Worm (Caenorhabditis elegans): Measurements from ENCODE around the gene ifb-2.

The ifb-2 gene

DNA sequence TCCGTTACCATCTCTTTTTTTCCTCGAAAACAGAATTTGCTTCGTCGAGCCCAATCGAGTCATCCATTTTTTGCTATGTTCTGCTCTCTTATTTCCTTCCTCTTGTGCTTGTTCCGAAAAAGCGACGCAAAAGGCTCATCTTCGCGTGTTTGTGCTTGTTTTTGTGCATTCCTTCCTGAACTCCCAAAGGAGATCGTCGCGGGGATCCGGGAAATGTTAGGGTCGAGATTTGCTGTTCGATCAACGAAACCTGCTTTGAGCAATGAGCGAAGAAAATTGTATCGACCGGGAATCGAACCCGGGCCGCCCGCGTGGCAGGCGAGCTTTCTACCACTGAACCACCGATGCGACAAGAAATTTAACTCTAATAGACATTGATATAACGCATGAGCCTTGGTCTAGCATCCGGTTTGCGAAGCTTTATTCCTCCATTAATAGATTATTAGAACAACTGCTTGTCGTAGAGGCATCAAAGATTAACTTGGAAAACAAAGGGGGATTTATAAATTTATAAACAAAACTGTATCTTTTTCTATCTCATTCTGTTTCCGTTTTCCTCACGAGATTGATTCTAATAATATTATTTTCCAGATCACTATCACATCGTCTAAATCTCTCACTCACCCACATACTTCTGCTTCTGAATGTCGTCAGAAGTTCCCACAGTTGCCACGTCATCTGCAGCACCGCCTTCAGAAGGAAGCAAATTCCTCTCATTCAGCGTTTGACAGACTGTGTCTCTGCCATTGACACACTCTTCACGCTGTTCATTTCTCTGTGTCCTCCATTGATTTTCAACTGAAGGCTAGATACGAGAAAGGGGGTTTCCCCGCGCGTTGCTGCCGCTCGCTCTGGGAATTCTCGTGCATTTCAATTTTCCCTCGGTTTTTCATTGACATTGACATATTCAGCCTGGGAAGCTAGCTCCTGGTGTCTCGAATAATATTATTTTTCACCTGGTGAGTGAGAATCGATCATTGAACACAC is 32.2 kb downstream of the ifb-2 start, which contains the start of gene K05F1.6 (continued):
- TF ChIP-seq fkh-4 (tag; optimal IDR thresholded peaks at IDR 0.05; ENCODE audit: borderline replicate concordance) (no peak), lin-35 (GFP tag; optimal IDR thresholded peaks at IDR 0.05) (peak; percentile 6 to 44), nhr-77 (tag; optimal IDR thresholded peaks at IDR 0.05) (no peak), tlp-1 (tag; optimal IDR thresholded peaks at IDR 0.05) (no peak), snu-23 (GFP tag; optimal IDR thresholded peaks at IDR 0.05) (peak; percentile 20), nhr-237 (tag; optimal IDR thresholded peaks at IDR 0.05) (no peak), tbx-2 (tag; optimal IDR thresholded peaks at IDR 0.05) (peak; percentile 18), ceh-82 (tag; optimal IDR thresholded peaks at IDR 0.05) (peak in 2 of 3 experiments; percentile 32), egl-27 (tag; optimal IDR thresholded peaks at IDR 0.05) (no peak), fkh-8 (tag; optimal IDR thresholded peaks at IDR 0.05) (peak; percentile 41), unc-62 (GFP tag; optimal IDR thresholded peaks at IDR 0.05) (no peak), xbp-1 (tag; optimal IDR thresholded peaks at IDR 0.05) (peak; percentile 39), unc-30 (tag; optimal IDR thresholded peaks at IDR 0.05) (no peak), unc-130 (tag; optimal IDR thresholded peaks at IDR 0.05) (peak; percentile 52), nhr-90 (tag; optimal IDR thresholded peaks at IDR 0.05; ENCODE audit: poor library complexity) (peak; percentile 65), skn-1 (tag; optimal IDR thresholded peaks at IDR 0.05) (peak; percentile 11), nhr-28 (tag; optimal IDR thresholded peaks at IDR 0.05) (no peak), blmp-1 (tag; optimal IDR thresholded peaks at IDR 0.05) (no peak), unc-98 (GFP tag; IDR thresholded peaks at IDR 0.05) (0 out of 2 replicates have a peak, but pooled peaks have one; percentile 53)

DNA sequence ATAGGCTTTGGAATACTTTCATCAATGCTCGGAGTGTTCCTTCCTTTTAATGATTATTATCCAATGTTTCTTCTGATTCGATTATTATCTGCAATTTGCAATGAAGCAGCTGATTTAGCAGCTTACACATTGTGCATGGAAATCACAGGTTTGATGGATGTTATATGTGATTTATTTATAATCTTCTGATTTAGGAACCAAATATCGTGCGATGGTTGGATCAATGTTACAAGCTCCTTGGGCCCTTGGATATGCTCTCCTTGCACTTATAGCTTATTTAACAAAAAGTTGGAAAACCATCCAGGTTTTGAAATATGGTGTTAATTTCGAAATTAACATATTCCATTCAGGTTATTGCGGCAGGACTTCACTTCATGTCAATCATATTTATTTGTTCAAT is 35.5 kb downstream of the ifb-2 start:
- TF ChIP-seq Y116A8C.19 (tag; optimal IDR thresholded peaks at IDR 0.05; ENCODE audit: borderline replicate concordance): no peak
- no peak for TF ChIP-seq nhr-90 (tag; optimal IDR thresholded peaks at IDR 0.05; ENCODE audit: poor library complexity)
- no peak for TF ChIP-seq nhr-47 (tag; optimal IDR thresholded peaks at IDR 0.05)
- TF ChIP-seq isw-1 (GFP tag; IDR thresholded peaks at IDR 0.05): no peak
- no peak for TF ChIP-seq lin-14 (GFP tag; optimal IDR thresholded peaks at IDR 0.05)
- no peak for TF ChIP-seq ztf-11 (tag; optimal IDR thresholded peaks at IDR 0.05)

DNA sequence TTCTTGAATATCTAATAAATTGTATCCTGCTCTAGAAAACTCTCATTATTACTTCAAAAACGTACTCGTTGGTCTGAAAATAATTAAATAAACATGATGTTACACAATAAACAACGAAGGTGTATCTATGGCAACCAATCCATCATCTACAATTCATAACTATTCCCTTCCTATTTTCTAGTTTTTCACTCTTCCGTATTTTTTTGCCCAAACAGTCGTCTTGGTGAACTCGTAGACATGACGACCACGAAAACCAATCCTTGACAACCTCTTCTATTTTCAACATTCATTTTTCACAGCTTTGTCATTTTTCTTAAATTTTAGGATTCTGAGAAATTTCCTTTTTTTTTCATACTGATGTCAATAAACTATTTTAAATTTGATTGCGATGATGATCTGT is 38.8 kb downstream of the ifb-2 start, which contains the start of gene K05F1.13:
TSS of gene K05F1.13 (plus strand) at position 301 of the 400 bp plus-strand sequence.
- TF ChIP-seq egl-27 (tag; optimal IDR thresholded peaks at IDR 0.05) (no peak), ces-1 (GFP tag; optimal IDR thresholded peaks at IDR 0.05) (no peak), fkh-10 (GFP tag; optimal IDR thresholded peaks at IDR 0.05) (no peak), pax-3 (tag; optimal IDR thresholded peaks at IDR 0.05) (no peak), unc-30 (tag; optimal IDR thresholded peaks at IDR 0.05) (no peak), hpl-2 (GFP tag; optimal IDR thresholded peaks at IDR 0.05) (no peak), ceh-90 (tag; optimal IDR thresholded peaks at IDR 0.05) (no peak), vab-15 (tag; optimal IDR thresholded peaks at IDR 0.05) (no peak), xbp-1 (tag; optimal IDR thresholded peaks at IDR 0.05) (no peak), rnt-1 (tag; optimal IDR thresholded peaks at IDR 0.05) (no peak), irx-1 (tag; optimal IDR thresholded peaks at IDR 0.05) (no peak)

DNA sequence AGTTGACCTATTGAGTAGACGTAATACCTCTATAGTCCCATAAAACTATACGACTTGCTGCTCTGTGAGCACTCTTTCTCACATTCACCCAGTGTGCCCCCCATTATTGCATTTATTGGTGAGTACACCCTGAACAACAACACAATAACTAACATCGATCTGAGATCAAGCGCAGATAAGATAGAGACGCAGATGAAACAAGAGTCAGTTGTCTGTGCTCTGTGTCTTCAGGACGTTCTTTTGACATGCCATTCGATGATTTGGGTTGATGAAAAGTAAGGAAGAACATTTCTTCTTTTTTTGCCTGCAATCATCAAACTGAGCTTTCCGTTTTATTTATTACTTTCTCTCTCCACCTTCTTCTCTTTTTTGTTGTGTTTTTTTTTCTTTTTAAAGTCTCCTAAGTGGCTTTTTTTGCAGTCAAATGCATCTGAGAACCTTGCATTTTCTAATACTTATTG is 40.4 kb downstream of the ifb-2 start, which contains the start of gene lect-2:
TSS of gene lect-2 (plus strand) at position 411 of the 461 bp plus-strand sequence.
- TF ChIP-seq ceh-88 (GFP tag; IDR thresholded peaks at IDR 0.05) (no peak), nhr-71 (tag; optimal IDR thresholded peaks at IDR 0.05) (peak; percentile 0), mef-2 (tag; optimal IDR thresholded peaks at IDR 0.05) (no peak), lin-14 (GFP tag; optimal IDR thresholded peaks at IDR 0.05) (peak; percentile 58), rnt-1 (tag; optimal IDR thresholded peaks at IDR 0.05) (peak; percentile 36), tlp-1 (tag; optimal IDR thresholded peaks at IDR 0.05) (no peak), pag-3 (tag; optimal IDR thresholded peaks at IDR 0.05; ENCODE audit: borderline replicate concordance, insufficient read depth) (peak; percentile 89), efl-1 (optimal IDR thresholded peaks at IDR 0.05) (no peak), efl-1 (GFP tag; optimal IDR thresholded peaks at IDR 0.05 in 1 of 2) (peak in 1 of 2 experiments; percentile 42), mab-9 (GFP tag; IDR thresholded peaks at IDR 0.05) (no peak)

Measured in whole organism, L1 larva.